Worm (Caenorhabditis elegans) whole organism, L2 larva: Measurements from ENCODE around the gene Y43F8B.1.

ENCODE experiments used
- egl-27 ChIP-seq: sonication (generic microtip); optimal IDR thresholded peaks from 3 replicates; lab custom pipeline; 2017; ENCODE audit warnings: missing biosample characterization, missing genetic modification reagents, missing genetic modification characterization
- elt-1 ChIP-seq: fragments of 150-350 bp; optimal IDR thresholded peaks from 2 replicates; lab custom pipeline; 2014; ENCODE audit warnings: missing biosample characterization, missing genetic modification characterization
- nhr-237 ChIP-seq: fragments of 150-350 bp; optimal IDR thresholded peaks from 2 replicates; lab custom pipeline; 2014; ENCODE audit warnings: missing biosample characterization, missing genetic modification characterization
- nhr-25 ChIP-seq: fragments of 150-350 bp; sonication (generic microtip); optimal IDR thresholded peaks from 3 replicates; lab custom pipeline; 2014; ENCODE audit warnings: missing biosample characterization, missing genetic modification characterization
- unc-62 ChIP-seq: fragments of 150-350 bp; optimal IDR thresholded peaks from 2 replicates; lab custom pipeline; 2014; ENCODE audit warnings: missing biosample characterization, missing genetic modification reagents, missing genetic modification characterization
- ztf-11 ChIP-seq: sonication (generic microtip); optimal IDR thresholded peaks from 2 replicates; lab custom pipeline; 2017; ENCODE audit warnings: missing biosample characterization, missing genetic modification characterization

ce11 chrV:19501389-19501788 is 44.6 kb downstream of the Y43F8B.1 start:
- TF ChIP-seq nhr-25 (tag; lab: Kevin White, UChicago) (no peak), elt-1 (no peak), unc-62 (GFP tag; lab: Kevin White, UChicago) (no peak), nhr-237 (tag; lab: Kevin White, UChicago) (no peak), egl-27 (tag; lab: Kevin White, UChicago) (no peak), ztf-11 (tag; lab: Kevin White, UChicago) (no peak)
